Fruit fly (Drosophila melanogaster): ENCODE measurements around the gene CG2931.

The CG2931 gene

DNA sequence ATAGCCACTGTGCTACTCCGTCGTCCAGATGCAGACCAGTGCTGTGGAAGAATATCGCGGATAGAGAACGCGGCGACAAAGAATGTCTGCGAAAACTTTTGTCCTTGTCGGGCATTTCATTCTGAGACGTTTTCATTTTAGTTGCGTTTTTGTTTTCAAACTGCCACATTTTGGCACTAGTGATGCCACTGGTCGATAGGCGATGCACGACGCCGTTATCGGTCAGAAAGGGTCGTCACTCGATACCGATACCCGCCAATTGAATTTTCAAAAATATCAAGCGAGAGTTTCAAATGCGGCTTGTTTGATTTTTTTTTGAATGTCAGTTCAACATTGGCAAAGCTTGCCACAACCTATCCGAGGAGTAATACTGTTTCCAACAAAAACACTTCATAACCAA lies 18.0 kb downstream of the CG2931 start:
- TF ChIP-seq CTCF (optimal IDR thresholded peaks at IDR 0.05) (peak; percentile 2 to 4), CG8478 (optimal IDR thresholded peaks at IDR 0.05) (no peak)

DNA sequence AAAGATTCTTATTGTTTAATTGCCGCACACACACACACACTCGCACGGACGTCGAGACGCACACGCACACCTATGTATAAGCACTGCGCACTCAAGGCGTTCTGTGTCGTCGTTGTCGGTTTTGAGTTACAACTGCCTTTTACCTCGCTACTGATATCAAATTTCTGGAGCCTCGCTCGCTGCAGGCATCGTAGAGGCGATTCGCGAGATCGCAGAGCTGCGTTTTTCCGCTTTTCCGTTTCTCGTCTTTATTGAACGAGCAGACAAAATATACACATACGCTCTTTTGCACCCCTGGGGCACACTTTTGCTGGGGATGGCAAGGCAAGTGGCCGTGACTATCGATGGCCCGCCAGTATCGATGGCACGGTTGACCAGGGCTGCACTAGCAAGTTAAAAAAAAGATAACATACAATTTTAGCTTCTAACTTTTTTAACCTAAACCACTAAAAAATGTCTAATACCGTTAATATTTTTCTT lies 20.9 kb downstream of the CG2931 start, which contains the start of gene CG2519:
Gene CG2519, minus strand, starts transcription at position 312 of the 480 bp plus-strand sequence.
- TF ChIP-seq CTCF (optimal IDR thresholded peaks at IDR 0.05) (peak; percentile 30 to 44), CG8478 (optimal IDR thresholded peaks at IDR 0.05) (no peak)

DNA sequence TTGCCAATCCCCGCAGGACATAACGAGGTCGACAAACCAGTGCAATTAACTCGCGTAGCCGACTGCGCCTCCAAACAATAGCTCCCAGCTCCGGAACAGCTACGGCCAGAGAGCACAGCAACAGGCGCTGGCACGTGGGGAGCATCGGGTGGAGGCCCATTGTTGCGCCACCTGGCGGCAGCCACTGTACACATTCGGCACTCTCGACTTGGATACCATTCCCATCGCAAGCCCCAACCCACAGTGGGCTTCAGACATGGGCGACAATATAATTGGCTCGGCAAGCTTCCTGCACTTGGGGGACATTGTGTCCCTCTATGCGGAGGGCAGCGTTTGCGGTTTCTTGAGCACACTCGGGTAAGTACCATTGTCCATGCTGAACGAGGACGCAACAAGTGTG lies 40.9 kb downstream of the CG2931 start:
- no peak for TF ChIP-seq CG8478 (optimal IDR thresholded peaks at IDR 0.05)
- TF ChIP-seq CTCF (optimal IDR thresholded peaks at IDR 0.05), result peak; percentile 53 to 68

- TF ChIP-seq CG8478 (optimal IDR thresholded peaks at IDR 0.05) (no peak), CTCF (optimal IDR thresholded peaks at IDR 0.05) (no peak)
Measured at dm6 chr3R:5524804-5525203, 43.6 kb downstream of the CG2931 start.

DNA sequence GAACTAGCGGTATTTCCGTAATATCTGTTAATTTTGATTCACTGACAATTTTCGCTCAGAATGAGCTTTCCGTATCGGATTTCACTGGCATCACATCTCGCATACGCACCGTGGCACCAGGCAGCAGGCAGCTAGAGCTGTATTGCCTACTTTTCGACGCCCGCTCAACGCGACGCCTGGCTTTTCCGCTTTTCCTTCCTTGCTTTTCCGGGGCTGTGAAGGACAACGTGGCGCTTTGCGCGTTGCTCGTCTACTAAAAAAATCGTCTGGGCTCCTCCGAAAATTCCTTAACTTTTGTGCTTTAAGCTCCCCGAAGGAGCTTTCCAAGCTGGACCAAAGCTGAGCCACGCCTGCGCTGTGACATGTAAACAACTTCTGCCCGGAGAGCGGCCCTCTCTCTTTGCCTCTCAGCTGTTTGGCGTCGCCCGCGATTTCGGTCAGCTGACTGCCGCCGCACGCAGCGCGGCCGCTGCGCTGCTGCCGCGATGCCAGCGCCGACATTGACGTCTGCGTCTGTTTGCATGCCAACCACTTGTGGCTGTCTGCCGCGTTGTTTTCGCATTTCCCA lies 45.3 kb downstream of the CG2931 start, which contains the start of the genes CG43845 and Nmdar1:
Gene CG43845, minus strand, starts transcription at position 51 of the 568 bp plus-strand sequence.
Gene Nmdar1, minus strand, starts transcription at position 259 of the 568 bp plus-strand sequence.
- TF ChIP-seq CG8478 (optimal IDR thresholded peaks at IDR 0.05) (no peak), CTCF (optimal IDR thresholded peaks at IDR 0.05) (no peak)

DNA sequence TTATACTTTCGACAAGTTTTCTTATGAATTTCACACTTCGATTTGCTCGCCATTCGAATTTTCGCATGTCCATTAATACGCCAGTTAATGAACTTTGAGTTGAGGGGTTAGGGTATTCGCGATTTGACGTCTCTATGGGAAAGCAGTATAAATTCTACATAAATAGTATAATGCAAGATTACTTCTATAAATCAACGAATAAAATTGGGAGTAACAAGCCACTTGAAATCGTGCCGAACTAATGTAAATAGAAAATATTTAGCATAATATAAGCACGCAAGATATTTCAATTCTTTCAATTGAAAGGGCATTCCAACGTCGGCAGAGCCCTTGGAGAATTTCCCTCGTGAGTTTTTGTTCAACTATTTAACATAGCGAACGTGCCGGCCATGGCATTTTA lies 47.8 kb downstream of the CG2931 start:
- TF ChIP-seq CG8478 (optimal IDR thresholded peaks at IDR 0.05), result no peak
- TF ChIP-seq CTCF (optimal IDR thresholded peaks at IDR 0.05), result no peak

DNA sequence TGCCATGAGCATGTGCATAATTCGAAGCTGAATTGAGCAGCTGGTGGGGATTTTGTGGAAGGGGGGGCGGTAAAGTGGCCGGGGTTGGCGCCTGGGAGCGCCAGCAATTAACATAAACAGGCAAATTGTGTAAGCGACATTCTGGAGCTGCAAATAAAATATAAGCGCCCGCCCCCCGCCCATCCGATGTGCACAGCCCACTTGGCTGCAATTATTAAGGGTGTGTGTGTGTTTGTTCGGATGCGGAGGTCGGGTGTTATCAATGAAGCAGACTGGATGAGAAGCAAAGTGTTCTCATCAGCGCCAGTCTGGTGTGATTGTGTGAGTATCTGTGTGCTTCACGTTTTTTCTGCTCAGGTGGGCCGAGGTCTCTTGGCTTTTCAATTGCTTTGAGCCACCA lies 48.6 kb downstream of the CG2931 start:
- TF ChIP-seq CTCF (optimal IDR thresholded peaks at IDR 0.05) (no peak), CG8478 (optimal IDR thresholded peaks at IDR 0.05) (no peak)

- no peak for TF ChIP-seq CG8478 (optimal IDR thresholded peaks at IDR 0.05)
- no peak for TF ChIP-seq CTCF (optimal IDR thresholded peaks at IDR 0.05)
Measured at dm6 chr3R:5518627-5519026, 49.8 kb downstream of the CG2931 start.

dm6 chr3R:5517876-5518211 lies 50.6 kb downstream of the CG2931 start:
- no peak for TF ChIP-seq CTCF (optimal IDR thresholded peaks at IDR 0.05)
- no peak for TF ChIP-seq CG8478 (optimal IDR thresholded peaks at IDR 0.05)

All from S2 (cell line).